Fruit fly (Drosophila melanogaster): ENCODE data around the gene CG14315.

The CG14315 gene

dm6 chr3R:18168398-18168797, 9.9 kb downstream of the CG14315 start (continued):
- TF ChIP-seq CG6272 (GFP tag; IDR thresholded peaks at IDR 0.05) (no peak), CG13894 (tag; optimal IDR thresholded peaks at IDR 0.05) (peak; percentile 10), tgo (GFP tag; IDR thresholded peaks at IDR 0.05) (no peak), sob (GFP tag; IDR thresholded peaks at IDR 0.05) (peak; percentile 54), CG31441 (GFP tag; IDR thresholded peaks at IDR 0.05) (no peak), CG15514 (GFP tag; optimal IDR thresholded peaks at IDR 0.05) (peak; percentile 68), Meics (GFP tag; optimal IDR thresholded peaks at IDR 0.05) (peak; percentile 47), CG13287 (GFP tag; IDR thresholded peaks at IDR 0.05; ENCODE audit: partially characterized antibody) (peak; percentile 15; the same call in 1 of the 2 replicates), CG11456 (GFP tag; IDR thresholded peaks at IDR 0.05) (no peak), CG16815 (GFP tag; optimal IDR thresholded peaks at IDR 0.05) (no peak), CG2202 (tag; optimal IDR thresholded peaks at IDR 0.05) (no peak), CG14441 (GFP tag; IDR thresholded peaks at IDR 0.05) (peak; percentile 37; the same call in 1 of the 2 replicates), ase (GFP tag; IDR thresholded peaks at IDR 0.05) (no peak), HmgD (GFP tag; optimal IDR thresholded peaks at IDR 0.05) (no peak), ERR (GFP tag; optimal IDR thresholded peaks at IDR 0.05) (no peak), chinmo (GFP tag; IDR thresholded peaks at IDR 0.05; ENCODE audit: partially characterized antibody) (peak; percentile 74; the same call in 2 of the 4 replicates), CG15269 (tag; optimal IDR thresholded peaks at IDR 0.05) (peak; percentile 38), Dll (GFP tag; IDR thresholded peaks at IDR 0.05; ENCODE audit: partially characterized antibody) (peak; percentile 47; the same call in 1 of the 4 replicates), ci (GFP tag; IDR thresholded peaks at IDR 0.05) (no peak; the same call in 1 of the 3 replicates), CG34422 (GFP tag; IDR thresholded peaks at IDR 0.05) (0 out of 3 replicates have a peak, but pooled peaks have one; percentile 17), sqz (GFP tag; optimal IDR thresholded peaks at IDR 0.05) (peak; percentile 69), CG3847 (GFP tag; IDR thresholded peaks at IDR 0.05) (0 out of 2 replicates have a peak, but pooled peaks have one; percentile 38), slbo (GFP tag; IDR thresholded peaks at IDR 0.05) (peak; percentile 56; the same call in 1 of the 2 replicates), lov (optimal IDR thresholded peaks at IDR 0.05) (no peak), lov (GFP tag; IDR thresholded peaks at IDR 0.05) (no peak), ranshi (GFP tag; IDR thresholded peaks at IDR 0.05) (no peak), Nf-YC (tag; optimal IDR thresholded peaks at IDR 0.05) (peak; percentile 47), CG6683 (GFP tag; optimal IDR thresholded peaks at IDR 0.05) (no peak), D19B (GFP tag; optimal IDR thresholded peaks at IDR 0.05) (peak; percentile 27), lbe (GFP tag; optimal IDR thresholded peaks at IDR 0.05) (no peak), Asciz (GFP tag; optimal IDR thresholded peaks at IDR 0.05) (no peak), esg (GFP tag; conservative IDR thresholded peaks at IDR 0.05) (no peak), CG4707 (GFP tag; optimal IDR thresholded peaks at IDR 0.05) (no peak), Vsx1 (GFP tag; optimal IDR thresholded peaks at IDR 0.05) (no peak), trh (GFP tag; optimal IDR thresholded peaks at IDR 0.05) (no peak), Jarid2 (GFP tag; optimal IDR thresholded peaks at IDR 0.05) (no peak), CG2889 (GFP tag; IDR thresholded peaks at IDR 0.05) (no peak), CG30403 (GFP tag; optimal IDR thresholded peaks at IDR 0.05) (peak; percentile 22), BtbVII (GFP tag; optimal IDR thresholded peaks at IDR 0.05) (peak; percentile 52), Abd-B (GFP tag; optimal IDR thresholded peaks at IDR 0.05) (no peak), CG12942 (GFP tag; optimal IDR thresholded peaks at IDR 0.05) (no peak), exex (tag; optimal IDR thresholded peaks at IDR 0.05) (no peak), B-H2 (GFP tag; optimal IDR thresholded peaks at IDR 0.05) (peak; percentile 55), gem (tag; optimal IDR thresholded peaks at IDR 0.05) (peak; percentile 42), Mad (GFP tag; optimal IDR thresholded peaks at IDR 0.05) (no peak), Dp (GFP tag; optimal IDR thresholded peaks at IDR 0.05) (peak; percentile 22), CG17359 (tag; optimal IDR thresholded peaks at IDR 0.05) (peak; percentile 37), slp2 (GFP tag; optimal IDR thresholded peaks at IDR 0.05) (no peak), dimm (GFP tag; IDR thresholded peaks at IDR 0.05) (no peak), Xbp1 (GFP tag; optimal IDR thresholded peaks at IDR 0.05) (no peak), CG14014 (GFP tag; IDR thresholded peaks at IDR 0.05) (peak; percentile 15; the same call in 1 of the 2 replicates)

All from whole organism, embryonic.